Fruit fly (Drosophila melanogaster) whole organism, embryonic: ENCODE data around the gene Cpsf5.

ENCODE experiments used
- Awh ChIP-seq: fragments of 200-800 bp; sonication (Bioruptor generic); IDR thresholded peaks from 2 replicates; pipeline ENCODE4, ENCODE4 v1.3.6; 2022; ENCODE audit warnings: missing biosample characterization, missing genetic modification characterization
- CG10147 ChIP-seq: fragments of 200-800 bp; sonication (Bioruptor generic); optimal IDR thresholded peaks from 2 replicates; lab custom pipeline; 2019; ENCODE audit warnings: missing biosample characterization, mild to moderate bottlenecking, missing genetic modification characterization, moderate library complexity
- CG11504 ChIP-seq: fragments of 200-800 bp; sonication (Bioruptor generic); optimal IDR thresholded peaks from 3 replicates; lab custom pipeline; 2019; ENCODE audit warnings: missing biosample characterization, mild to moderate bottlenecking, missing genetic modification characterization, moderate library complexity
- CG11560 ChIP-seq: fragments of 200-800 bp; sonication (Bioruptor generic); IDR thresholded peaks from 3 replicates; pipeline ENCODE4 v1.3.6; 2022; ENCODE audit warnings: missing biosample characterization, missing genetic modification characterization
- CG14710 ChIP-seq: fragments of 200-800 bp; sonication (Bioruptor generic); optimal IDR thresholded peaks from 3 replicates; lab custom pipeline; 2019; ENCODE audit warnings: missing biosample characterization, mild to moderate bottlenecking, missing genetic modification characterization, moderate library complexity
- CG15479 ChIP-seq: fragments of 200-800 bp; sonication (Bioruptor generic); optimal IDR thresholded peaks from 3 replicates; lab custom pipeline; 2019; ENCODE audit warnings: missing biosample characterization, mild to moderate bottlenecking, missing genetic modification characterization, moderate library complexity
- CG15696 ChIP-seq: fragments of 200-800 bp; sonication (Bioruptor generic); optimal IDR thresholded peaks from 2 replicates; lab custom pipeline; 2019; ENCODE audit warnings: missing biosample characterization, mild to moderate bottlenecking, missing genetic modification characterization, moderate library complexity
- CG16863 ChIP-seq: fragments of 200-800 bp; sonication (Bioruptor generic); optimal IDR thresholded peaks from 3 replicates; lab custom pipeline; 2016; ENCODE audit warnings: missing biosample characterization, missing genetic modification characterization
- CG17361 ChIP-seq: fragments of 200-800 bp; sonication (Bioruptor generic); IDR thresholded peaks from 3 replicates; pipeline ENCODE4 v1.3.6; 2022; ENCODE audit warnings: missing biosample characterization, missing genetic modification characterization
- CG17385 ChIP-seq: fragments of 200-800 bp; sonication (Bioruptor generic); optimal IDR thresholded peaks from 3 replicates; lab custom pipeline; 2018; ENCODE audit warnings: missing biosample characterization, mild to moderate bottlenecking, missing genetic modification characterization
- CG2120 ChIP-seq: fragments of 200-800 bp; sonication (Bioruptor generic); optimal IDR thresholded peaks from 3 replicates; lab custom pipeline; 2016; ENCODE audit warnings: missing biosample characterization, missing genetic modification characterization
- CG31224 ChIP-seq: fragments of 200-800 bp; sonication (Bioruptor generic); IDR thresholded peaks from 2 replicates; pipeline ENCODE4 v1.3.6; 2022; ENCODE audit warnings: missing biosample characterization, missing genetic modification characterization
- CG34224 ChIP-seq: fragments of 200-800 bp; sonication (Bioruptor generic); IDR thresholded peaks from 3 replicates; pipeline ENCODE4 v1.3.6; 2022; ENCODE audit warnings: missing biosample characterization, missing genetic modification characterization; ENCODE audit not compliant: partially characterized antibody
- CG3726 ChIP-seq: fragments of 200-800 bp; sonication (Bioruptor generic); IDR thresholded peaks from 3 replicates; pipeline ENCODE4, ENCODE4 v1.3.6; 2022; ENCODE audit warnings: missing biosample characterization, missing genetic modification characterization
- CG4617 ChIP-seq: fragments of 200-800 bp; sonication (Bioruptor generic); optimal IDR thresholded peaks from 3 replicates; lab custom pipeline; 2016; ENCODE audit warnings: missing biosample characterization, missing genetic modification characterization, borderline replicate concordance
- CG5245 ChIP-seq: fragments of 200-800 bp; sonication (Bioruptor generic); optimal IDR thresholded peaks from 3 replicates; lab custom pipeline; 2016; ENCODE audit warnings: missing biosample characterization, missing genetic modification characterization
- CG6813 ChIP-seq: fragments of 200-800 bp; sonication (Bioruptor generic); optimal IDR thresholded peaks from 2 replicates; lab custom pipeline; 2017; ENCODE audit warnings: missing biosample characterization, missing genetic modification characterization, mild to moderate bottlenecking, moderate library complexity, missing genetic modification reagents
- CG9215 ChIP-seq: fragments of 200-800 bp; sonication (Bioruptor generic); IDR thresholded peaks from 2 replicates; pipeline ENCODE4 v1.3.6; 2022; ENCODE audit warnings: missing biosample characterization, missing genetic modification characterization
- CkIIα-i1 ChIP-seq: fragments of 200-800 bp; sonication (Bioruptor generic); IDR thresholded peaks from 2 replicates; pipeline ENCODE4 v1.3.6; 2022; ENCODE audit warnings: missing biosample characterization, missing genetic modification characterization
- Dbx ChIP-seq: fragments of 200-800 bp; sonication (Bioruptor generic); IDR thresholded peaks from 3 replicates; pipeline ENCODE4 v1.3.6; 2022; ENCODE audit warnings: missing biosample characterization, missing genetic modification characterization
- GATAe ChIP-seq: fragments of 200-800 bp; sonication (Bioruptor generic); conservative IDR thresholded peaks from 2 replicates; pipeline ENCODE4 v1.3.6; 2022; ENCODE audit warnings: missing biosample characterization, missing genetic modification characterization
- Gsc ChIP-seq: fragments of 200-800 bp; sonication (Bioruptor generic); IDR thresholded peaks from 2 replicates; pipeline ENCODE4 v1.3.6; 2022; ENCODE audit warnings: missing biosample characterization, missing genetic modification characterization
- Jarid2 ChIP-seq: fragments of 200-800 bp; sonication (Bioruptor generic); optimal IDR thresholded peaks from 3 replicates; lab custom pipeline; 2017; ENCODE audit warnings: mild to moderate bottlenecking, missing biosample characterization, missing genetic modification reagents, missing genetic modification characterization
- Rx ChIP-seq: fragments of 200-800 bp; sonication (Bioruptor generic); IDR thresholded peaks from 2 replicates; pipeline ENCODE4 v1.3.6; 2022; ENCODE audit warnings: missing biosample characterization, missing genetic modification characterization
- Sin3A ChIP-seq: fragments of >200 bp; optimal IDR thresholded peaks from 2 replicates; lab custom pipeline; 2018
- Sox100B ChIP-seq: fragments of 200-800 bp; sonication (Bioruptor generic); optimal IDR thresholded peaks from 3 replicates; lab custom pipeline; 2018; ENCODE audit warnings: missing biosample characterization, mild to moderate bottlenecking, missing genetic modification characterization
- Ssrp ChIP-seq: fragments of 200-800 bp; sonication (Bioruptor generic); optimal IDR thresholded peaks from 2 replicates; lab custom pipeline; 2018; ENCODE audit warnings: missing biosample characterization, mild to moderate bottlenecking, missing genetic modification characterization, moderate library complexity
- Tbp ChIP-seq: fragments of >200 bp; optimal IDR thresholded peaks from 2 replicates; lab custom pipeline; 2018; ENCODE audit warnings: missing biosample characterization, missing genetic modification characterization
- Xbp1 ChIP-seq: fragments of 200-800 bp; sonication (Bioruptor generic); optimal IDR thresholded peaks from 3 replicates; lab custom pipeline; 2016; ENCODE audit warnings: missing biosample characterization, mild to moderate bottlenecking, missing genetic modification characterization
- ab ChIP-seq: fragments of 200-800 bp; sonication (Bioruptor generic); optimal IDR thresholded peaks from 2 replicates; lab custom pipeline; 2016; ENCODE audit warnings: missing biosample characterization, missing genetic modification characterization
- amos ChIP-seq: fragments of 200-800 bp; sonication (Bioruptor generic); IDR thresholded peaks from 2 replicates; pipeline ENCODE4 v1.3.6; 2022; ENCODE audit warnings: missing biosample characterization, missing genetic modification characterization; ENCODE audit not compliant: partially characterized antibody
- az2 ChIP-seq: fragments of 200-800 bp; sonication (Bioruptor generic); optimal IDR thresholded peaks from 3 replicates; lab custom pipeline; 2016; ENCODE audit warnings: missing biosample characterization, missing genetic modification characterization
- crc ChIP-seq: fragments of 200-800 bp; sonication (Bioruptor generic); optimal IDR thresholded peaks from 2 replicates; lab custom pipeline; 2016; ENCODE audit warnings: missing biosample characterization, missing genetic modification characterization
- dati ChIP-seq: fragments of 200-800 bp; sonication (Bioruptor generic); IDR thresholded peaks from 2 replicates; pipeline ENCODE4 v1.3.6; 2022; ENCODE audit warnings: missing biosample characterization, missing genetic modification characterization
- grau ChIP-seq: fragments of 200-800 bp; optimal IDR thresholded peaks from 3 replicates; lab custom pipeline; 2019; ENCODE audit warnings: missing biosample characterization, mild to moderate bottlenecking, missing genetic modification characterization, moderate library complexity
- jumu ChIP-seq: fragments of 200-800 bp; sonication (Bioruptor generic); optimal IDR thresholded peaks from 3 replicates; lab custom pipeline; 2016; ENCODE audit warnings: missing biosample characterization, missing genetic modification characterization
- kni ChIP-seq: fragments of 200-800 bp; sonication (Bioruptor generic); optimal IDR thresholded peaks from 3 replicates; lab custom pipeline; 2017; ENCODE audit warnings: mild to moderate bottlenecking, missing biosample characterization, missing genetic modification reagents, missing genetic modification characterization
- lola ChIP-seq, 3 experiments: fragments of >200 bp in 2 of 3; fragments of 200-800 bp in 1 of 3; sonication (Bioruptor generic) in 1 of 3; optimal IDR thresholded peaks; 2 replicates each; lab custom pipeline; 2017 to 2019; ENCODE audit warnings: missing biosample characterization in 3 of 3, missing genetic modification characterization in 3 of 3, mild to moderate bottlenecking in 1 of 3, moderate library complexity in 1 of 3
- nerfin-2 ChIP-seq: fragments of 200-800 bp; sonication (Bioruptor generic); IDR thresholded peaks from 2 replicates; pipeline ENCODE4 v1.3.6; 2022; ENCODE audit warnings: missing biosample characterization, missing genetic modification characterization; ENCODE audit not compliant: partially characterized antibody
- odd ChIP-seq: fragments of 200-800 bp; sonication (Bioruptor generic); optimal IDR thresholded peaks from 2 replicates; lab custom pipeline; 2017; ENCODE audit warnings: missing biosample characterization, mild to moderate bottlenecking, missing genetic modification characterization
- ranshi ChIP-seq: fragments of 200-800 bp; sonication (Bioruptor generic); IDR thresholded peaks from 2 replicates; pipeline ENCODE4 v1.3.6; 2022; ENCODE audit warnings: missing biosample characterization, missing genetic modification characterization
- rib ChIP-seq: fragments of 200-800 bp; sonication (Bioruptor generic); IDR thresholded peaks from 2 replicates; pipeline ENCODE4 v1.3.6; 2022; ENCODE audit warnings: missing biosample characterization, missing genetic modification characterization
- schlank ChIP-seq: fragments of 200-800 bp; sonication (Bioruptor generic); optimal IDR thresholded peaks from 2 replicates; lab custom pipeline; 2018; ENCODE audit warnings: missing biosample characterization, mild to moderate bottlenecking, missing genetic modification characterization
- sd ChIP-seq: fragments of 200-800 bp; sonication (Bioruptor generic); optimal IDR thresholded peaks from 3 replicates; lab custom pipeline; 2018; ENCODE audit warnings: missing biosample characterization, mild to moderate bottlenecking, missing genetic modification characterization, moderate library complexity
- stc ChIP-seq: fragments of 200-800 bp; sonication (Bioruptor generic); IDR thresholded peaks from 2 replicates; pipeline ENCODE4 v1.3.6; 2022; ENCODE audit warnings: missing biosample characterization, missing genetic modification characterization
- trh ChIP-seq: fragments of 200-800 bp; sonication (Bioruptor generic); optimal IDR thresholded peaks from 2 replicates; lab custom pipeline; 2016; ENCODE audit warnings: missing biosample characterization, missing genetic modification characterization
- tx ChIP-seq: fragments of 200-800 bp; sonication (Bioruptor generic); optimal IDR thresholded peaks from 2 replicates; lab custom pipeline; 2016; ENCODE audit warnings: missing biosample characterization, missing genetic modification characterization
- zfh2 ChIP-seq: fragments of 200-800 bp; sonication (Bioruptor generic); optimal IDR thresholded peaks from 2 replicates; lab custom pipeline; 2016; ENCODE audit warnings: missing biosample characterization, missing genetic modification characterization

The Cpsf5 gene

DNA sequence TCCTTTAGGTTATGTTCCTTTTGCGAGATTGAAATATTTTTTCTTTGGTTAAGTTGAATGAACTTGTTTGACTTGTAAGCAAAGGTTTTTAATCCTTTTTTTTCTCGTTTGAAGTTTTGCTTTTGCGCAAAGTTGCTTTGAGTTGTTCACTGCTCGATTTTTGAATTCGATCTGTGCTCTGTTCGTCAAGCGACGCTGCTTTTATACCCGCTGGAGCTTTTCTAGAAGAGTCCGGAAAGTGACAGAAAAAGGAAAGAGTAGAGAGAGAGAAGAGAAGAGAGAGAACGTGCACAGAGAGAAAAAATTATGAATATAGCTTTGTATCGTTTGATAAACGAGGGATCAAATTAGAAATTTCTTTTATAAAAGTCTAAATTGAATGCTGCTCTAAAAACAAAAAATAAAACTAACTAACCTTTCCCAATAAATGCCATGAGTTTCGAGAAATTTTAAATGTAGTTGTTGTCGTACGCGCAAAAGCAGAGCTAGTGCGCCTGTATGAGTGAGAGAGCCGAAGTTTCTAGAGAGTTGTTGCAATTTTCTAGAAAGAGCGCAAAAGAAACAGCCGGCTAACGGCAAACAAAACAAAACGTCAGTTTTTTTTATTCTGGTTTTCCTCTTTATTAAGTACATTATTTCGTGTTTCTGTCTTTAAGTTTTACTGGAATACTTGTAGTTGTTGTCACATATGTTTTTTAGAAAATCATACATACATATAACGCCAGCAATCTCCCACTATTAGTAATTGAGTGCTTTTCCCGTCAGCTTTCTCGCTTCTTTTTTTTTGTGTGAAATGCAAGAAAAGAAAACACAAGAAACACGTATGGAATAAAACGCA lies 33.4 kb upstream of the Cpsf5 start, which contains the start of gene Hsp26 (continued):
- TF ChIP-seq CG14710 (peak; percentile 69), CG11560 (0 out of 3 replicates have a peak, but pooled peaks have one; percentile 29), zfh2 (GFP tag; lab: Kevin White, UChicago) (peak; percentile 82), GATAe (GFP tag; lab: Robert Waterston, UW) (0 out of 2 replicates have a peak, but pooled peaks have one; percentile 27), CG17361 (GFP tag; lab: Robert Waterston, UW) (peak; percentile 84), ab (GFP tag; lab: Kevin White, UChicago) (no peak), CG11504 (tag; lab: Kevin White, UChicago) (peak; percentile 84), crc (GFP tag; lab: Kevin White, UChicago) (peak; percentile 84), Awh (GFP tag; lab: Robert Waterston, UW) (peak; percentile 75), CG9215 (no peak), schlank (tag; lab: Kevin White, UChicago) (peak; percentile 8), Sin3A (no peak), CG10147 (GFP tag; lab: Kevin White, UChicago) (peak; percentile 74), CG6813 (peak; percentile 78), nerfin-2 (no peak), Sox100B (peak; percentile 67), kni (no peak), CG3726 (GFP tag; lab: Robert Waterston, UW) (0 out of 3 replicates have a peak, but pooled peaks have one; percentile 47), ranshi (GFP tag; lab: Robert Waterston, UW) (peak; percentile 80), jumu (GFP tag; lab: Kevin White, UChicago) (peak; percentile 74), CG4617 (GFP tag; lab: Kevin White, UChicago) (peak; percentile 44), CG15479 (GFP tag; lab: Kevin White, UChicago) (no peak), dati (0 out of 2 replicates have a peak, but pooled peaks have one; percentile 19), rib (GFP tag; lab: Robert Waterston, UW) (peak; percentile 75), CG31224 (GFP tag; lab: Robert Waterston, UW) (peak; percentile 68), CG2120 (GFP tag; lab: Kevin White, UChicago) (peak; percentile 92), Jarid2 (GFP tag; lab: Kevin White, UChicago) (peak; percentile 75), stc (GFP tag; lab: Robert Waterston, UW) (peak; percentile 92), grau (tag; lab: Kevin White, UChicago) (peak; percentile 84), CkIIα-i1 (GFP tag; lab: Robert Waterston, UW) (no peak), lola (GFP tag; optimal IDR thresholded peaks at IDR 0.05; lab: Kevin White, UChicago) (peak in 1 of 3 experiments; percentile 76), CG15696 (tag; lab: Kevin White, UChicago) (peak; percentile 12), az2 (GFP tag; lab: Kevin White, UChicago) (peak; percentile 85), Dbx (GFP tag; lab: Robert Waterston, UW) (peak; percentile 60; the same call in 2 of the 3 replicates), CG17385 (GFP tag; lab: Kevin White, UChicago) (peak; percentile 85), amos (no peak), Ssrp (tag; lab: Kevin White, UChicago) (peak; percentile 70), tx (GFP tag; lab: Kevin White, UChicago) (peak; percentile 62), odd (GFP tag; lab: Kevin White, UChicago) (peak; percentile 86), Rx (peak; percentile 27; the same call in 1 of the 2 replicates), Gsc (GFP tag; lab: Robert Waterston, UW) (no peak), CG5245 (GFP tag; lab: Kevin White, UChicago) (peak; percentile 49), Tbp (GFP tag; lab: Kevin White, UChicago) (no peak), CG16863 (GFP tag; lab: Kevin White, UChicago) (peak; percentile 88), CG34224 (GFP tag; lab: Robert Waterston, UW) (peak; percentile 37; the same call in 1 of the 3 replicates), Xbp1 (peak; percentile 89), trh (peak; percentile 48), sd (tag; lab: Kevin White, UChicago) (peak; percentile 59)
